Fruit fly (Drosophila melanogaster) whole organism, prepupa: ENCODE measurements around the gene CG1637.

ENCODE experiments used
- CG10631 ChIP-seq: fragments of 200-800 bp; sonication (Bioruptor generic); optimal IDR thresholded peaks from 2 replicates; lab custom pipeline; 2016; ENCODE audit warnings: missing biosample characterization, missing genetic modification characterization
- CG11762 ChIP-seq: fragments of 200-800 bp; sonication (Bioruptor generic); optimal IDR thresholded peaks from 3 replicates; lab custom pipeline; 2016; ENCODE audit warnings: missing biosample characterization, missing genetic modification characterization; ENCODE audit not compliant: insufficient read depth
- CG32006 ChIP-seq: fragments of 200-800 bp; sonication (Bioruptor generic); optimal IDR thresholded peaks from 3 replicates; lab custom pipeline; 2017; ENCODE audit warnings: missing biosample characterization, mild to moderate bottlenecking, missing genetic modification characterization
- CG6854 ChIP-seq: fragments of 200-800 bp; sonication (Bioruptor generic); optimal IDR thresholded peaks from 2 replicates; lab custom pipeline; 2017; ENCODE audit warnings: missing biosample characterization, mild to moderate bottlenecking, missing genetic modification characterization
- Eip78C ChIP-seq: fragments of 200-800 bp; sonication (Bioruptor generic); peaks from one replicate; lab custom pipeline; 2016; ENCODE audit warnings: missing biosample characterization, missing genetic modification characterization
- Gug ChIP-seq: fragments of 200-800 bp; sonication (Bioruptor generic); IDR thresholded peaks from 2 replicates; pipeline ENCODE4 v1.3.6; 2022; ENCODE audit warnings: missing biosample characterization, missing genetic modification characterization
- pdm3 ChIP-seq: fragments of 200-800 bp; sonication (Bioruptor generic); optimal IDR thresholded peaks from 3 replicates; lab custom pipeline; 2016; ENCODE audit warnings: missing biosample characterization, missing genetic modification characterization
- salr ChIP-seq, 2 experiments: fragments of 200-800 bp; sonication (Bioruptor generic); optimal IDR thresholded peaks; 3 replicates each; lab custom pipeline; 2016 to 2018; ENCODE audit warnings: missing biosample characterization in 2 of 2, missing genetic modification characterization in 2 of 2, mild to moderate bottlenecking in 1 of 2
- ss ChIP-seq, 2 experiments: fragments of 200-800 bp; sonication (Bioruptor generic); optimal IDR thresholded peaks; 2 replicates in 1 of 2; 3 replicates in 1 of 2; lab custom pipeline; 2017 to 2018; ENCODE audit warnings: mild to moderate bottlenecking in 2 of 2, missing biosample characterization in 2 of 2, missing genetic modification characterization in 2 of 2, moderate library complexity in 1 of 2
- topi ChIP-seq: fragments of 200-800 bp; sonication (Bioruptor generic); optimal IDR thresholded peaks from 3 replicates; lab custom pipeline; 2016; ENCODE audit warnings: missing biosample characterization, missing genetic modification characterization

DNA sequence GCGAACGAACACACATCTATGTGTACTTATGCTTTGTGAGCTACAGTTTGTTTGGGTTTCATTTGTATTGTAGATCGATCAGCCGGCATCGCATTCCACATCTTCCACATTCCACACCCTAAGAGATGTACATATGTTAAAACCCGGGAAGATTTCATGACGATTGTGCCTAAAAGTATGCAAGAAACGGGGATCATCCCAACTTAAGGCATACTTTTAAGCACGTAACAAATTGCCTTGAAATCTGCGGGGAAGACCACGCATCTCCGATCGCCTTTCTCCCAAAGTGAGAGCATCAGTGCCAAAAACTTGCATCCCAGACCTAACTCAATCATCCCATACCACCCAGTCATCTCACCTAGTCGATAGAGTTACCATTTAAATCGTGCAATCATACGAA lies 44.0 kb upstream of the CG1637 start:
- TF ChIP-seq pdm3 (GFP tag; lab: Kevin White, UChicago), result no peak
- no peak for TF ChIP-seq CG10631 (GFP tag; lab: Kevin White, UChicago)
- TF ChIP-seq Eip78C (GFP tag; lab: Kevin White, UChicago), result no peak
- no peak for TF ChIP-seq Gug (GFP tag; lab: Robert Waterston, UW)
- no peak for TF ChIP-seq CG11762
- TF ChIP-seq topi (GFP tag; lab: Kevin White, UChicago), result no peak
- TF ChIP-seq CG32006 (GFP tag; lab: Kevin White, UChicago), result no peak
- TF ChIP-seq CG6854 (GFP tag; lab: Kevin White, UChicago), result no peak
- no peak for TF ChIP-seq salr (GFP tag; optimal IDR thresholded peaks at IDR 0.05; lab: Kevin White, UChicago)
- no peak for TF ChIP-seq ss (GFP tag; optimal IDR thresholded peaks at IDR 0.05; lab: Kevin White, UChicago)
